Fruit fly (Drosophila melanogaster): Measurements from ENCODE around the gene SMC3.

The SMC3 gene

DNA sequence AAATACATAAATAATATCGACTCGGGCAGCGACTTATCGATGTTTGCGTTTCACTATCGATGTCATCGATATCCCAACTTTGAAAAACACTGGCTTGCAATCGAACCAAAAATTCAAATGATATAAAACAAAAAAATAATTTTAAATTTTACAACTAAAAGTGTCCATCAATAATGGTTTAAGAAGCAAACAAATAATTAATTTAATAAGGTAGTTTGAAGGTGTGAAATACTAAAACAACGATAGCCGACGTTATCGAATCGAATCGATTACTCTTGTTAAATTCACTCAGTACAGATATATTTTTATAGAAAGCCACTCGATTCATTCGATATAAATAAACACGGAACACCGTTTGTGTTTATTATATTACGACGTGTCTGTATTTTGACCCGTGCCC lies at the start of gene SMC3, which contains the start of gene Ubc7:
TSS of gene SMC3 (minus strand) at position 22 of the 400 bp plus-strand sequence.
TSS of gene Ubc7 (plus strand) at position 260 of the 400 bp plus-strand sequence.
- TF ChIP-seq noc (tag; optimal IDR thresholded peaks at IDR 0.05), result no peak

DNA sequence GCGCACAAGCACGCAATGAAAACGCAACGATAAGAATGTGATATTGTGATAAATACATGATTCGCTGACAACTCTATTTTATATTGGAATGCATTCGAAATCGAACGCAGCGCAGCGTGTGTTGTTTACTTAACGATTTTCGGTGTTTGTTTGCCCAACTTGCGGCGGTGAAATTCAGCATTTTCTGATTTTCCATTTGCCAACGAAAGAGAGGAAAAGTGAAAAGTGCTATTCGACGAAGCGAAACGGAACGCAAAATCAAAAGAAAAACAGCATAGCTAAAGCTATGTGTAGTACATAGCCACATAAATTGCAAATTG lies 47.8 kb upstream of the SMC3 start:
- TF ChIP-seq noc (tag; optimal IDR thresholded peaks at IDR 0.05), result no peak

DNA sequence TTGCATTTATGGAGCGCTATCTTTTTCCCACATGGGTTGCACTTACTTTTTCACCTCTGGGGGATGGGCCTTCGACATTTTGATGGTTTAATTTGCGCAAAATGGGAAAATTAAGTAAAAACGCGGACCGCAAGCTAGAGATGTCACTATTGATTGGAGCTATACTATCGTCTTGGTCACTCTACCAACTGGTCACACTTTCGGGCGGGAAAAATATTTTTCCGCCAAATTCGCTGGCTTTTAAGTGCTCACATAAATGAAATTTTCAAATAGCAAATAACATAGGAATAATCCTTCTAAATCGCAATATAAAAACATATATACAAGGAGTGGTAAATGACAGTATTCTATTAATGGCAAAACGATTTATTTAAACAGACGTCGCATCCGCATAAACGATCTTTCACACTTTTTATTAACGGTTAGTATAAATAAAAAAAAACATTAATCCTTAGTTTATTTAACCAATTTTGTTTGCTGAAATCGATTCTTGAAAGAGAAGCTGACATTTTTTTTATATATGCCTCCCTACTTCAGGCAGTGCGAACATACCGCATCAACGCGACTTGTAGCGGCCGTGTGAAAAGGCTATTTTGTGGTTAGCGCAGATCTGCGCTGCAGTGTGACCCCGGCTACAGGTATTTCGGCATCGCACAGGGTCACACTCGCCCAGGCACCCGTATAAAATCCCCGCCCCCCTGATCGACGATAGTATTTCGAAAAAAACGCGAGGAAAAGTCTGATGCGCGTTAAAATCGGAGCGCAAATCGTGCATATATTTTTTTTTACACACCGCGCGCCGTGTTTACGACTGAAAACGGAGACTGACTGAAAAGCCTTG lies 47.2 kb upstream of the SMC3 start, which contains the start of the genes SNRPG and mthl1:
TSS of gene SNRPG (minus strand) at position 160 of the 841 bp plus-strand sequence.
TSS of gene mthl1 (plus strand) at position 709 of the 841 bp plus-strand sequence.
- no peak for TF ChIP-seq noc (tag; optimal IDR thresholded peaks at IDR 0.05)

DNA sequence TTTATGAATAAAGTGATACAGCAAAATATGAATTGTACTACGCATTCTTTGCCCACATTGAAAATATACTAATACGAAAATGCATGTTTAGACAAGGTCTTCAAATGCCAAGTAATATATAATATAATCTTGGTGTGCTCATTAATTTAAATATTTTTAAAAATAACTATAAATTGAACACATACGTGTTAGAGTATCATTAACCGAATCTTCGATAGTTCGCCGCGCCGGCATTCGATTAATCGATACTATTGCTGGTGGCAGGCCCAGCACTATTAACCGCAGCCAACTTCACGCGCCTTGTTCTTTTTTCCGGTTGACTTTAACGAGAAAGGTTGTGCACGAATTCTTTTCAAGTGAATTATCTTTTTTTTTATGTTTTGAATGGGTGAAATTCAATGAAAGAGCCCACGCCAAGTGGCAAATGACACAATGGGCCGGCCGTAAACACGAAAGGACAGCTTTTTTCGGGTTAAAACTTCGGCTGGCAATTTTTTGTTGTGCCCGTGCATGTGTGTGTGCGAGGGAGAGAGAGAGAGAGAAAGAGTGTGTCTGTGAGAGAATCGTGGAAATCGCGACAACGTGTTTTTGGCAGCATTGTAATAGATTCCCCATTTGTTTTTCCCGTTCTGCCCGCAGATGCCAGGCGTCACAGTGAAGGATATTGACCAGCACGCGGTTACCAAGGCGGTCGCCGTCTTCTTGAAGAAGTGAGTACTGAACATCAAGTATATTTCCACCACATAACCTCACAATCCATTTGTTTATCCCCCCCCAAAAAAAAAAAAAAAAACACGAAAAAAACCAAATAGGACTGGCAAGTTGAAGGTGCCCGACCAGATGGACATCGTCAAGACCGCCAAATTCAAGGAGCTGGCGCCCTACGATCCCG lies 44.6 kb upstream of the SMC3 start, which contains the start of gene RpS19a:
TSS of gene RpS19a (plus strand) at position 301 of the 892 bp plus-strand sequence.
- peak; percentile 66 for TF ChIP-seq noc (tag; optimal IDR thresholded peaks at IDR 0.05)

DNA sequence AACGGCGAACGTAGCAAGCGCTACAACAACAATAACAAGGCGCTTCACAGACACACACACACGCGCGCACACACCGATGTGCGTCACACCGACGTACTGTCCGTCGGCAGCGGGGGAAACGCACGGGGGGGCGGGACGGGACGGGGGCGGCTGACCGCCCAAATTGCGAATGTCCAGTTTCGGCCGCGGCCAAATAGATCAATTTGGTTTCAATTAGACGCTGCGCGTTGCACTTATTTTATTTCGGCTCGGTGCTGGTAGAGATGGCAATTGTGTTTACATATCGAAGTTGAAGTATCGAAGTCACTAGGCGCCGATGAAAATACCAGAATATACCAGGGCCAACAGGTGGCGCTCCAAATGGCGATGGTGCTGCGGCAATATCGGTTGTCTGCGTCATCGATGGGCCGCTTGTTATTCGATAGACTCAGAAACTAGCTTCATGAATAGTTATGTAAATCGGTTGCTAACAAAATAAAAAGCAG lies 43.9 kb upstream of the SMC3 start, which contains the start of gene Rok:
TSS of gene Rok (minus strand) at position 309 of the 485 bp plus-strand sequence.
- TF ChIP-seq noc (tag; optimal IDR thresholded peaks at IDR 0.05), result no peak

DNA sequence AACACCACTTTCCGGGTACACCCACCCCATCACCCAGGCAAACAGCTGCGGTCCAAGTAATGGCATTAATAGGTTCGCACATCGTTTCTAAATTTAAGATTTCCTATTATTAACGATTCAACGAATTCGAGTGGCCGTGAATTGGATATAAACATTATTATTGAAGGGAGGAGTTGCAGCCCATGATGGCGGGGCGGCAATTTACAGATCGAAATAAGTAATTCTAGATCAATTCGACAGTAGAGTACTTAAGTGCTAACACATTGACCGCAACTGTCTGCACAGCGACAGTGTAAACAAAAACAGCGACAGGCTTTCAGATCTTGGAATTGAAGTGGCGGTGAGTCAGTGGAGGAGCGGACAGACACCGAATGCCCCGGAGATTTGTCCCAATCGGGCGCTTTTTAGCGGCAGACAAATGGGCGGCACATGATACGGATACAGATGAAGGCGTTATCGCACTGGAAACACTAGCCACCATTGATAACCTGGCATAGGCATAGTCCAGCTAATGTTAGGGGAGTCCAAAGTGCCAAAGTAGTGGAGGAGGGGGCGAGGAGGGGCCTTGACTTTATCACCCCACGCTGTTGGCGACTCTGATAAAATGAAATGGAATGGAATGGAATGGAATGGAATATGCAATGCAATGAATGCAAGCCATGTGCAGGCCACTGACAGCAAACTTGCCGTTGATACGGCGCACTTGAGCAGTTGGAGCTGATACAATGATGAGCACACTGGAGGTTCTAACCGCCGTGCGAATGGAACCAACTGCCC lies 40.1 kb upstream of the SMC3 start:
- no peak for TF ChIP-seq noc (tag; optimal IDR thresholded peaks at IDR 0.05)

DNA sequence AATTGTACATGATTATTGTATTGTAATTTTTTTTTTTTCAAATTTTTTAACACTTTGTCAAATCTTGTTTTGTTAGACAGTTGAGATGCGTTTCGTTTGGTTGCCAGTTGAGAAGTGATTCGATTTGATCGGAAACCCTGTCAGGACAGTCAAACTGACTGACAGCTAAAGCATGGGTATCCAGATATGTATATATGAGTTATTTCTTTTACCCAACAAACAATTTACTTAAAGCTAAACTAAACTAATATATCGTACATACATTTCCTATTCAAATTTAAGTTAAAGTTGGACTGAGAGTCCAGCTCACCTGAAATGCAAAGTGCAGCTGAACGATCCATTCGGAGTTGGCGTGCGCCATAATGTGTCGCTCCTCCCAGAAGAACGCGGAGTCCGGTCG lies 38.9 kb upstream of the SMC3 start, which contains the start of gene CG9777:
TSS of gene CG9777 (minus strand) at position 101 of the 400 bp plus-strand sequence.
- TF ChIP-seq noc (tag; optimal IDR thresholded peaks at IDR 0.05), result no peak

DNA sequence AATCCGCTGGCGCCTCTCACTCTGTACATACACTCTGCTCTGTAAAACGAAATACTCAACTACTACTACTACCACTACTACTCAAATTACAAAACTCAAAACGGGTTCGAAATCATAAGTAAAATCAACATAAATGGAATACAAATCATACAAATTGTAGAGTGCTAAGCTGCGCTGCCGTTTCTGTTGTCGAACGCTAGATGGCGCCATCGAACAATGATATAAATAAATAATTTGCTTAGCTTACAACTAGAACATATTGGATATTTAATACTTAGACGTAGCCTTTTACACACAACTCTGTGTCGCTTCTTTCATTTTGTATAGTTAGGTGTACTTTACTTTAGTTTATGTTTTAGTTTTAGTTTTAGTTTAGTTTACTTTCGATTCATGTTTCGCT lies 31.3 kb upstream of the SMC3 start:
- TF ChIP-seq noc (tag; optimal IDR thresholded peaks at IDR 0.05), result no peak

DNA sequence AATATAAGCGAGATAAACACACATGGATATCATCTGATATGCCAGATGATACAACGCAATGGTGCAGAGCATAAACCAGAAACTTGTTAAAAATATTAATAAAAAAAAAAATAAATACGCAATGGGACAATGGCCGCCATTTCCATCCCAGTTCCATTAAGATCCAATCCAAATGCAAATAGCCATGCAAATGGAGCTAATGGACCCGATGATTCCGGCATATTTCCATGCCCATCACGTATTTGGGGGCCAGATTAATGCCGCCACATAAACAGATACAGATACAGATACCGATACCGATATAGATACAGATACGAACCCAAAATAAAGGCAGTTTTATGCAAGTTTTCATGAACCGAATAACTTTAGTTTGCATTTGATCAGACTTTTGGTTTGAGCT lies 30.3 kb upstream of the SMC3 start:
- TF ChIP-seq noc (tag; optimal IDR thresholded peaks at IDR 0.05), result no peak

DNA sequence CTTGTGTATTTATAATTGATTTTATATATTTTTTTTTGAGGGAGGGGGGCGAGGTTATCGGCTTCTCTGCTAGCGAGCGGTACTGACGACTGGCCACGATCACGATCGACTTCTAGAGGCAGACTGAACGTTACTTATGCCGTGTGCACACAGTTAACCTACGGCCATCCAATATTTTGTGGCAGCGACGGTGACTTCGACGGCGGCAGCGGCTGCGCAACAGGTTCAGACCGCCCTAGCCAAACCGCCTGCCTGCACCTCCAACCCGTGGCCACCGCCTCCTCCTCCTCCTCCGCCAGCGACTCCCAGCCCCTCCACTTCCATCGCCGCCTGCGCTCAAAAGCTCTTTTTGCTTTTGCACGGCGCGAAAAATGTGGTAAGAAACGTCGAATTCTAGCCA lies 28.2 kb upstream of the SMC3 start, which contains the start of gene CG9782:
TSS of gene CG9782 (minus strand) at position 128 of the 400 bp plus-strand sequence.
- no peak for TF ChIP-seq noc (tag; optimal IDR thresholded peaks at IDR 0.05)

DNA sequence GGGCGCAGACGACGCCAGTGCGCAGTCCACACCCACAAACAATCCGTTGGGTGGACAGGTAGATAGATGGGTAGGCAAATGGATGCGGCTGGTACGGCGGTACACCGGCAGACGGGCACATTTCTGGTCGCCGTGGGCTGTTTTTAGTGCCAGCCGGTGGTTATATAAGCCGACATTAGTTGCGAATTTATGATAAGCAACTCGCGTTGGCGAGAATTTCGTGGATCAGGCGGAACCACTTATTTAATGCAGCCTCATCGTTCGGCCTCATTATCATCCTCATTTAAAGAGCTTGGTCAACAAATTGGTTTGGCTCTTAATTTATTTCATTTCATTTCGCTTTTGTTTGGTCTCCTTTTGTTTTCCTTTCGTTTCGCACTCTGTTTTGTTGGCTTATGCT lies 25.5 kb upstream of the SMC3 start:
- TF ChIP-seq noc (tag; optimal IDR thresholded peaks at IDR 0.05), result no peak

DNA sequence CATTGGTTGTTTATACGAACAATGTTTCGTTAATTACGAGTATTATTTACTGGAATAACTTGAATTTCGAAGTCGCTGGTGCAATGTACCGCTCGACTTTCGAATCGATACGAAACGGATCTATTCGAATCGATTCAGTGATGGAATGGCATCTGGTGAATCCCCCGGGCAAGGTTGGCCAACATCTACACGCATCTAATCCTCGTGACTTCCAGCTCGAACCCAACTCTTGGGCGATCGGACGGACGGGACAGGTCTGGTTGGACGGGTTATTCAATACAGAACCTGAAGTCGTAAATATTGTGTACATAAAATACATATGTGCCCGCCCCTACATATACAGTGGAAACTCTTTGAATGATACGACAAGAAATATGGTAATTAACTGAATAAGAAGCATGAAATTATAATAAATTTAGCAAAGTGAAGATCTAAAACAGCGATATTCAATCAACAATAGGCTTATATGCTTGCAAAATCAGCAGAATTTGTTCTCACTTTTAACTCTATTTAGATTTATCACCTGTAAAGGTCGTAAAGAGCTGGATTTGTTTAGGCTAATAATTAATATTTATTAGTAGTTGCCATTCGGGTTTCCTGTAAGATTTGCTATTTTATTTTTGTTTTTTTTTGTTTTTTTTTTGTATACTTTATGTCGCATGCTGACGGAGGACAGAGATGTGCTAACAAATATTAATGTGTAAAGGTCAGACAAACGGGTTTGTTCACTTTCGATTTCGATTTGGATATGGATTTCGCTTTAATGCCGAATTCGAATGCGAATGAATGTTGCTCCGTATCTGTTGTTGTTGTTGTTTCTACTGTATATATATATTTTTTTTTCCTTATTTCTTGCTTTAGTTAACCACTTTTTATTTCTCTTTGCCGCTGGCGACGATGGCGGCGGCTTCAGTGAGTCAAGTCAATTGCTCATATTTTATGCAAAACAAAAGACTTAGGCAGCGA lies 23.8 kb upstream of the SMC3 start:
- TF ChIP-seq noc (tag; optimal IDR thresholded peaks at IDR 0.05), result no peak

DNA sequence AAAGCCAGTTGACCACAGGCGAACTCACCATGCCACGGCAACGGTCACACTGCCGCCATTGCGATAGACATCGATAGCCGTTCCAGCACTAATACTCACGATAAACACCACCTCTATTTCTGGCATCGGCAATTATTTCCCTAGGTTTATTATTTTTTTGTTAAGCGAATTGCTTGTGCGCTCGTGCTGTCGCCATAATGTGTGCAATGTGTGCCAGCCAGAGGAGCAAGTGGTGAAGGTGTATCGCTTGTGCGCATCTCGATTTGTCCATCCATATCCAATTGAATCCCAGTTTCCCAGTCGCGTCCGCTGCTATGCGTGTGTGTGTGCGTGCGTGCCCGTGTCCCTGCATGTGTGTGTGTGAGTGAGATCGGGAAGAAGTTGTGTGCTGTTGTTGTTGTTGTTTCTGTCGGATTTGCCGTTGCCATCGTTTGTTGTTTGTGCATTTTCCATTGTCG lies 17.4 kb upstream of the SMC3 start, which contains the start of gene mbt:
TSS of gene mbt (plus strand) at position 85 of the 458 bp plus-strand sequence.
- TF ChIP-seq noc (tag; optimal IDR thresholded peaks at IDR 0.05), result no peak

DNA sequence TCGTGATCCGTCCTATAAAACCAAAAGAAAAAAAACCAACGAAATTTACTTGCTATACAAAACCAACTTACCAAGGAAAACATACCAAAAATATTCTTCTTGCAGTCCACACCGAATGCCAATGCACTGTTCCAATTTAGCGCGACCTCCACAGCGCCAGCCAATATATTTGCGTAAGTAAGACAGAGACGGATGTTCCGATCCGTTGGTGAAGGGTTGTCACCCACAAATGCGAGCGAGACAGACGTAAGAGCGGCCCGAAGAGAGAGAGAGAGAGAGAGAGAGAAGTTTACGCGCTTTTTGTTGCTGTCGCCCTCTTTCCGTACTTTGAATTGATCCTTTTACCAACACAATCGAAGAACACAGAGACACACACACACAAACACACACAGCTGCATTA lies 14.6 kb upstream of the SMC3 start:
- TF ChIP-seq noc (tag; optimal IDR thresholded peaks at IDR 0.05), result no peak
